Fruit fly (Drosophila melanogaster): Measurements from ENCODE around the gene CG3795.

The CG3795 gene

dm6 chrX:1710082-1710481, at the start of gene CG3795:
CG3795 (minus strand) TSS chrX:1710182.
- TF ChIP-seq CG17801 (GFP tag; optimal IDR thresholded peaks at IDR 0.05; ENCODE audit: partially characterized antibody): no peak

- TF ChIP-seq CG17801 (GFP tag; optimal IDR thresholded peaks at IDR 0.05; ENCODE audit: partially characterized antibody): no peak
Measured at dm6 chrX:1753938-1754566, 44.1 kb upstream of the CG3795 start, which contains the start of gene Scgdelta. Scgdelta (minus strand) TSS chrX:1754065.

dm6 chrX:1735083-1735482, 25.1 kb upstream of the CG3795 start:
- TF ChIP-seq CG17801 (GFP tag; optimal IDR thresholded peaks at IDR 0.05; ENCODE audit: partially characterized antibody): no peak

- no peak for TF ChIP-seq CG17801 (GFP tag; optimal IDR thresholded peaks at IDR 0.05; ENCODE audit: partially characterized antibody)
Measured at dm6 chrX:1714874-1715273, 4.9 kb upstream of the CG3795 start.

- TF ChIP-seq CG17801 (GFP tag; optimal IDR thresholded peaks at IDR 0.05; ENCODE audit: partially characterized antibody): no peak
Measured at dm6 chrX:1705929-1706328, 4.1 kb downstream of the CG3795 start.

- TF ChIP-seq CG17801 (GFP tag; optimal IDR thresholded peaks at IDR 0.05; ENCODE audit: partially characterized antibody): peak; percentile 60
Measured at dm6 chrX:1695529-1696410, 14.2 kb downstream of the CG3795 start, which contains the start of gene a6. a6 (minus strand) TSS chrX:1695889.

dm6 chrX:1692553-1692952, 17.4 kb downstream of the CG3795 start, which contains the start of gene CG32809:
CG32809 (minus strand) TSS chrX:1692768.
- TF ChIP-seq CG17801 (GFP tag; optimal IDR thresholded peaks at IDR 0.05; ENCODE audit: partially characterized antibody): no peak

- no peak for TF ChIP-seq CG17801 (GFP tag; optimal IDR thresholded peaks at IDR 0.05; ENCODE audit: partially characterized antibody)
Measured at dm6 chrX:1691475-1691874, 18.5 kb downstream of the CG3795 start.

dm6 chrX:1686305-1686704, 23.7 kb downstream of the CG3795 start, which contains the start of gene b6:
b6 (plus strand) TSS chrX:1686624.
- TF ChIP-seq CG17801 (GFP tag; optimal IDR thresholded peaks at IDR 0.05; ENCODE audit: partially characterized antibody): no peak

dm6 chrX:1681266-1681665, 28.7 kb downstream of the CG3795 start, which contains the start of gene CG14797:
CG14797 (plus strand) TSS chrX:1681566.
- no peak for TF ChIP-seq CG17801 (GFP tag; optimal IDR thresholded peaks at IDR 0.05; ENCODE audit: partially characterized antibody)

dm6 chrX:1669840-1670239, 40.1 kb downstream of the CG3795 start:
- TF ChIP-seq CG17801 (GFP tag; optimal IDR thresholded peaks at IDR 0.05; ENCODE audit: partially characterized antibody): no peak

- TF ChIP-seq CG17801 (GFP tag; optimal IDR thresholded peaks at IDR 0.05; ENCODE audit: partially characterized antibody): peak; percentile 59
Measured at dm6 chrX:1669214-1669613, 40.8 kb downstream of the CG3795 start, which contains the start of the genes CG3740 and hfw. CG3740 (minus strand) TSS chrX:1669297. hfw (plus strand) TSS chrX:1669570.

- TF ChIP-seq CG17801 (GFP tag; optimal IDR thresholded peaks at IDR 0.05; ENCODE audit: partially characterized antibody): no peak
Measured at dm6 chrX:1668688-1669087, 41.3 kb downstream of the CG3795 start, which contains the start of gene Mur2B. Mur2B (minus strand) TSS chrX:1668788.

dm6 chrX:1664836-1665235, 45.1 kb downstream of the CG3795 start, which contains the start of gene dor:
dor (plus strand) TSS chrX:1665052.
- peak; percentile 23 for TF ChIP-seq CG17801 (GFP tag; optimal IDR thresholded peaks at IDR 0.05; ENCODE audit: partially characterized antibody)

- no peak for TF ChIP-seq CG17801 (GFP tag; optimal IDR thresholded peaks at IDR 0.05; ENCODE audit: partially characterized antibody)
Measured at dm6 chrX:1660269-1660668, 49.7 kb downstream of the CG3795 start.

Data from ovary, adult (tissue).